Worm (Caenorhabditis elegans): ENCODE measurements around the gene clec-234.

- TF ChIP-seq ama-1 (optimal IDR thresholded peaks at IDR 0.05) (no peak), tbx-11 (GFP tag; IDR thresholded peaks at IDR 0.05) (no peak), hmg-4 (GFP tag; optimal IDR thresholded peaks at IDR 0.05) (no peak), sea-1 (GFP tag; conservative IDR thresholded peaks at IDR 0.05) (no peak), B0310.2 (tag; optimal IDR thresholded peaks at IDR 0.05) (no peak)
Measured at ce11 chrV:16417014-16417413, 16.4 kb downstream of the clec-234 start, which contains the start of gene str-55.
